Worm (Caenorhabditis elegans): ENCODE measurements around the gene Y59A8B.24.

ce11 chrV:17962500-17962899 is 10.8 kb downstream of the Y59A8B.24 start:
- TF ChIP-seq fos-1 (tag; optimal IDR thresholded peaks at IDR 0.05) (no peak), nhr-76 (tag; optimal IDR thresholded peaks at IDR 0.05) (no peak), lir-3 (tag; optimal IDR thresholded peaks at IDR 0.05; ENCODE audit: poor library complexity) (no peak), ama-1 (optimal IDR thresholded peaks at IDR 0.05) (no peak)

Measured in whole organism, L1 larva.